Worm (Caenorhabditis elegans): ENCODE data around the gene sru-25.

Gene sru-25

ce11 chrV:687384-687783, 13.3 kb upstream of the sru-25 start, which contains the start of gene H25P19.1:
TSS of gene H25P19.1 (plus strand) at chrV:687684.
- TF ChIP-seq sem-2 (GFP tag; optimal IDR thresholded peaks at IDR 0.05) (no peak), mep-1 (tag; optimal IDR thresholded peaks at IDR 0.05) (no peak), bed-3 (GFP tag; optimal IDR thresholded peaks at IDR 0.05) (no peak), hlh-1 (tag; optimal IDR thresholded peaks at IDR 0.05) (no peak), M03D4.4 (tag; optimal IDR thresholded peaks at IDR 0.05) (no peak), elt-1 (tag; optimal IDR thresholded peaks at IDR 0.05; ENCODE audit: borderline replicate concordance, insufficient read depth) (no peak), tbx-8 (GFP tag; optimal IDR thresholded peaks at IDR 0.05) (no peak)

ce11 chrV:683858-684257, 9.7 kb upstream of the sru-25 start, which contains the start of gene F31F4.1:
TSS of gene F31F4.1 (plus strand) at chrV:684060.
- TF ChIP-seq lsy-2 (tag; optimal IDR thresholded peaks at IDR 0.05) (no peak), unc-62 (GFP tag; optimal IDR thresholded peaks at IDR 0.05) (no peak), sem-2 (GFP tag; optimal IDR thresholded peaks at IDR 0.05) (no peak), flh-1 (GFP tag; optimal IDR thresholded peaks at IDR 0.05) (no peak), ces-1 (GFP tag; optimal IDR thresholded peaks at IDR 0.05) (no peak), cnd-1 (tag; optimal IDR thresholded peaks at IDR 0.05) (no peak), lin-32 (GFP tag; optimal IDR thresholded peaks at IDR 0.05) (no peak), nhr-237 (tag; optimal IDR thresholded peaks at IDR 0.05) (no peak), ceh-39 (tag; optimal IDR thresholded peaks at IDR 0.05) (no peak), drap-1 (GFP tag; optimal IDR thresholded peaks at IDR 0.05) (no peak), hlh-1 (tag; optimal IDR thresholded peaks at IDR 0.05) (no peak), lin-13 (tag; optimal IDR thresholded peaks at IDR 0.05) (no peak), nhr-76 (tag; optimal IDR thresholded peaks at IDR 0.05) (no peak), ham-2 (GFP tag; optimal IDR thresholded peaks at IDR 0.05) (no peak), mep-1 (tag; optimal IDR thresholded peaks at IDR 0.05) (no peak), pha-4 (tag; optimal IDR thresholded peaks at IDR 0.05) (no peak), elt-3 (tag; optimal IDR thresholded peaks at IDR 0.05) (no peak), ceh-83 (GFP tag; optimal IDR thresholded peaks at IDR 0.05) (no peak), snpc-4 (tag; optimal IDR thresholded peaks at IDR 0.05) (no peak)

- no peak for TF ChIP-seq lin-32 (GFP tag; optimal IDR thresholded peaks at IDR 0.05)
- TF ChIP-seq drap-1 (GFP tag; optimal IDR thresholded peaks at IDR 0.05) = no peak
- no peak for TF ChIP-seq sptf-1 (tag; optimal IDR thresholded peaks at IDR 0.05)
These were observed 7.9 kb upstream of the sru-25 start, which contains the start of gene srx-23 for ce11 chrV:682031-682430. TSS of gene srx-23 (plus strand) at chrV:682331.

- TF ChIP-seq lin-32 (GFP tag; optimal IDR thresholded peaks at IDR 0.05) (no peak), tbx-8 (GFP tag; optimal IDR thresholded peaks at IDR 0.05) (no peak), unc-39 (tag; optimal IDR thresholded peaks at IDR 0.05) (no peak)
These were observed 5.5 kb upstream of the sru-25 start, which contains the start of gene srx-22 for ce11 chrV:679663-680062. TSS of gene srx-22 (plus strand) at chrV:679963.

- TF ChIP-seq lin-13 (tag; optimal IDR thresholded peaks at IDR 0.05) (no peak), ceh-39 (tag; optimal IDR thresholded peaks at IDR 0.05) (no peak), mep-1 (tag; optimal IDR thresholded peaks at IDR 0.05) (no peak), unc-39 (tag; optimal IDR thresholded peaks at IDR 0.05) (no peak)
These were observed 2.5 kb upstream of the sru-25 start, which contains the start of the genes fbxa-72 and srx-21 for ce11 chrV:676550-677084. TSS of gene fbxa-72 (minus strand) at chrV:676753. TSS of gene srx-21 (plus strand) at chrV:677034.

- TF ChIP-seq elt-1 (tag; optimal IDR thresholded peaks at IDR 0.05; ENCODE audit: borderline replicate concordance, insufficient read depth) (no peak), lsy-2 (tag; optimal IDR thresholded peaks at IDR 0.05) (no peak), unc-120 (tag; optimal IDR thresholded peaks at IDR 0.05; ENCODE audit: poor library complexity, severe bottlenecking) (no peak)
These were observed 2.0 kb upstream of the sru-25 start for ce11 chrV:676090-676489.

DNA sequence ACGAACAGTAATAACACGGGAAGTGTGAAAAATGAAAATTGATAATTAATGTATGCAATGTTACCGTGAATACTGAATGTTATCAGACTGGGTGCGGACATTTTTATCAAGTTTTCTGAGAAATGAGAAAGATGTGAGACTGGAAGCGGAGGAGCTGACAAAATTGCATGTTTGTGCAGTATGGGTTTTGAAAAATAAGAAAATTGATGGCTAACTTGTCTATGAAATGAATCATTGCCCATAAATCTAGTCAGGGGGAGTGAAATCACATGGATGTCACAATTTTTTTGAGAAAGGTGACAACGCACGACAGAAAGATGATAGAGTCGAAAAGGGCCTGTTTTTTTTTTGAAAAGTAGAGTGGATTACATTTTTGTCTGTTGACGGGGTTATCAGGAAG, 2.8 kb downstream of the sru-25 start, which contains the start of gene sru-24:
sru-24 (minus strand) TSS at position 101 of the 400 bp plus-strand sequence.
- TF ChIP-seq bed-3 (GFP tag; optimal IDR thresholded peaks at IDR 0.05) (no peak), nhr-12 (tag; optimal IDR thresholded peaks at IDR 0.05) (no peak)

Measured in whole organism, mixed stage, embryonic.